Worm (Caenorhabditis elegans) whole organism, dauer: ENCODE measurements around the gene F26F4.9.
"Not testable (repeated sequence)": the region's sequence is repeated elsewhere in the genome, so short reads cannot be mapped to it uniquely, and the experiment has no call there.

Experiments
- unc-62 ChIP-seq: sonication (generic microtip); optimal IDR thresholded peaks from 2 replicates; lab custom pipeline; 2017; ENCODE audit warnings: missing biosample characterization, missing genetic modification reagents, missing genetic modification characterization

The F26F4.9 gene

ce11 chrIII:4924134-4924533 is 11.8 kb upstream of the F26F4.9 start:
- no peak for TF ChIP-seq unc-62 (GFP tag; lab: Kevin White, UChicago)

DNA sequence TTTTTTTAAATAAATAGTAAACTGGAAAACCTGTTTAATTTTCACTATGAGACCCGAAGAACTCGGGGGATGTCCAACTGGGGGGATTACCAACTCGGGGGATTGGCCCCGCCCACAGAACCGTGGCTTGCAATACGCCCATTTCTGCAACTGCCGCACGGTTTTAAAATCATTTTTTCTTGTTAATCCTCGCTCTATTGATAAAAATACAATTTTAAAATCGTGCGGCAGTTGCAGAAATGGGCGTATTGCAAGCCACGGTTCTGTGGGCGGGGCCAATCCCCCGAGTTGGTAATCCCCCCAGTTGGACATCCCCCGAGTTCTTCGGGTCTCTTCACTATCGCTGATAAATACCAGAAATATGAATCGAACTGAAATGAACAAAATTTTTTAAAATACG is 9.7 kb upstream of the F26F4.9 start, which contains the start of gene mmab-1:
Gene mmab-1 (minus strand): TSS at position 95 of the 400 bp plus-strand sequence.
- not testable (repeated sequence) for TF ChIP-seq unc-62 (GFP tag; lab: Kevin White, UChicago)

ce11 chrIII:4920221-4920620 is 7.9 kb upstream of the F26F4.9 start, which contains the start of gene ula-1:
Gene ula-1, minus strand, starts transcription at chrIII:4920321.
- TF ChIP-seq unc-62 (GFP tag; lab: Kevin White, UChicago) = no peak

- no peak for TF ChIP-seq unc-62 (GFP tag; lab: Kevin White, UChicago)
These were observed 6.6 kb upstream of the F26F4.9 start for ce11 chrIII:4918906-4919305.

DNA sequence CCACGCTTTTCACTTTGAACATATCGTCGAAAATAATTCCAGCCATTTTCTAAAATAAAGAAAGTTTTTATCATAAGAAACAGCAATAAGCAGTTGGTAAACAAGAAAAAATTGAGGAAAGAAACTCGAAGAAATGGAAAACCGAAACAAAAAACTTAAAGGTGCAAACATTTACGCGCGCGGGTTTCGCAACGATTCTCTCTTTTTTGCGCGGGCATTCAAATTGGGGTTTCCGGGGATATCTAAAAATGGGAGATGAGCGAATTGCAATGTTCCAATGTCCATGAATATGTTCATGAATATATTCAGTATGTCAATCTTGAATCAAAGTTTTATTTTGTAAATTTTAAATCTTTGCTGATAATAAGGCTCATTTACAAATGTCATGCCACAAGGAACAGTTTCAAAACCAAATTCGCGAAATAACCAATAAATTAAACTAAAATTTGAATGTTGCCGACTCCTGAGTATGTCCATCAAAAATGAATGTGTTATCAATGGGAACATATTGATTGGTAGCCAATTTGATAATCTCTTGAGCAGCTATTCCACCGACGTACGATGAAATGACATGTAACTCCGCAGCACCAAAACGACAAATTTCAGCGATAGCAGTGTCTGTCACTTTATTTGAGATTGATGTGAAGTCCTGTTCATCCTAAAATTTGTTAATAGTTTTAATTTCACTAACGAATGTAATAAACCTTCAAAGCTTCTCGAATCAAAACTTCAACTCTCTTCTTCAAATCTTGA is 5.8 kb upstream of the F26F4.9 start, which contains the start of gene rpb-8:
Gene rpb-8 (minus strand): TSS at position 49 of the 753 bp plus-strand sequence.
- no peak for TF ChIP-seq unc-62 (GFP tag; lab: Kevin White, UChicago)

- no peak for TF ChIP-seq unc-62 (GFP tag; lab: Kevin White, UChicago)
These were observed 4.8 kb upstream of the F26F4.9 start, which contains the start of gene rars-1 for ce11 chrIII:4917077-4917476. Gene rars-1, minus strand, starts transcription at chrIII:4917177.

DNA sequence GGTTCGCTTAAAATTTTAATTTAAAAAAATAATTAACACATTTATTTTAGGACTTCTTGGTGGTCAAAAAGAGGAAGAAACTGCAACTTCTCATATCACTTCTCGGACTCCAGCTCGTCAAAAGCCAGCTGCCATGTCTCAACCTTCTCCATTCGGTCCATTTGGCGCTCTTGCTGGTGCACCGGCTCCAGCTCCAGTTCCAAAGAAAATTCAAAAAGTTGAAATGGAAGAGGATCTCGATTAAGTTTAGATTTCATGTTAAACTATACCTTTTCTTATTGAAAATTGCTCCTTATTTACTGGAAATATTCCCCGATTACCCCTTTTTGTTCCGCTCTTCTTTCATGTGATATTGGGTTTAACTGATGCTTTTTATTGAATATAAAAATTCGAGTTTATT is 1.4 kb upstream of the F26F4.9 start:
- TF ChIP-seq unc-62 (GFP tag; lab: Kevin White, UChicago) = no peak

DNA sequence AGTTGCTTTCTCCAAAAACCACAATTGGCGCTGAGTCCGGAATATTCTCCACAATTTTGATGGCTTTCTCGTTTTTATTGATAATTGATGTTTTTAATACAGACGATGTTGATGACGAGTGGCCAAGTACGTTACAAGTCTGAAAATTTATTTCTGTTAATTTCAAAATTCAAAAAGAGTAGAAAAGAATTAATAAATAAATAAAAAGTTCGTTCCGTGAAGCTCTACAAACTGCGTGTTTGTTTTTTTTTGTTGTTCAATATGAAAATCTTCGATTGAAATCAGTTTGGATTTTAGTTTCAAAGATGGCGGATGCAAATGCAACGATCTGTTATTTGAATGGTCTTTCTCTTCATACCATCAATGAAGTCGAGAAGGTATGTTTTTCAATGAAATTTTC is 1.4 kb downstream of the F26F4.9 start, which contains the start of gene F26F4.2:
Gene F26F4.2 (plus strand): TSS at position 301 of the 400 bp plus-strand sequence.
- no peak for TF ChIP-seq unc-62 (GFP tag; lab: Kevin White, UChicago)

DNA sequence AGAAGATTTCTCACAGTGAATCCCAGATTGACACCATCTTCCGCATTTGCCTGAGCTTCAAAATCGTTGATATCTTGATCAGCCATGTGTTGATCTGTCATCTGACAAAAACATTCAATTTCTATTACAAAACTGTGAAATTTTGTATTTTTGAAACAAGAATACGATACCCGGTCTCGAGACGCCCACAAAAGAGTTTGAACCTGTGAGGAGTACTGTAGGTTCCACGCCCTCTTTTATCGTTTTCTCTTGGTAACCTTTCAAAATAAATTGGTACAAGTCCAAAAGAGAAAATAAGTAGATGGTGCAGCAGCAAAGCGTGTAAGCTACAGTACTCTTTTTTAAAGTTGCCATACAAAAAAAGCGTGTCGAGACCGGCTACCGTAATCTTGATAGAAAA is 2.4 kb downstream of the F26F4.9 start, which contains the start of gene F26F4.12:
Gene F26F4.12 (minus strand): TSS at position 101 of the 400 bp plus-strand sequence.
- no peak for TF ChIP-seq unc-62 (GFP tag; lab: Kevin White, UChicago)

DNA sequence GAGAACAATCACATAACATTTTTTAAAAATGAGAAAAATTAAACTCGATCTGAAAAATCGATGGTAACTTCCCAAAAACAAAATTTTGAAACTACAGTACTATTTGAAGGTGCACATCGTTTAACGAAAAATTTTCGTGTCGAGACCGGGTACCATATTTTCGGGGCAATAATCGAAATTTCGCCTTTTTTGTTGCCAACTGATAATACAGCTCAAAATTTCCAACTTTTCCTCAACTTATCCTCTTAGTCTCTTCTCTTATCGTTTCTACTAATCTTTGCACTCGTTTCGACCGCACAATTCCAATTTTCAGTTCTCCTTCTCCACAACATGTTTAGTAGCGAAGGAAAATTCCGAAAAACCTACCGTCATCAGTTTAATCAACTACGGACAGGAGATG is 5.4 kb downstream of the F26F4.9 start, which contains the start of gene rom-1:
Gene rom-1 (plus strand): TSS at position 301 of the 400 bp plus-strand sequence.
- no peak for TF ChIP-seq unc-62 (GFP tag; lab: Kevin White, UChicago)

DNA sequence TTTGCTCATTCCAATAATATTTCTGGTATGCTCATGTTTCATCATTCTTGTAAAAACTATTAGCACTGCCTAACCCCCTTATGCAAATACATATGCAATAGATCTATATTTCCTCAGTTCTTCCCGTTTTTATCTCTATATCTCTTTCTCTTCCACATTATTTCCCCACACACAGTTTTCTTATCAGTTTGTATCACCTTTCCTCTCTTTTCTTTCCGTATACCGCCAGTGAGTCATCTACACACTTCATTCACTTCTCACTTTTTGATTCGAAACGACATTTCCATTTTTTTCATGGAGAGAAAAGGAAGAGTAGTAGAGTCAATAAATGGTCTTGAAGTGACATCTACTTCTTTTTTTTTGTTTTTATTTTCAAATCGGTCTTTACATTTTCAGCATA is 6.0 kb downstream of the F26F4.9 start:
- TF ChIP-seq unc-62 (GFP tag; lab: Kevin White, UChicago) = no peak

- TF ChIP-seq unc-62 (GFP tag; lab: Kevin White, UChicago) = no peak
These were observed 6.9 kb downstream of the F26F4.9 start, which contains the start of gene F26F4.8 for ce11 chrIII:4905405-4905804. Gene F26F4.8, minus strand, starts transcription at chrIII:4905473.

DNA sequence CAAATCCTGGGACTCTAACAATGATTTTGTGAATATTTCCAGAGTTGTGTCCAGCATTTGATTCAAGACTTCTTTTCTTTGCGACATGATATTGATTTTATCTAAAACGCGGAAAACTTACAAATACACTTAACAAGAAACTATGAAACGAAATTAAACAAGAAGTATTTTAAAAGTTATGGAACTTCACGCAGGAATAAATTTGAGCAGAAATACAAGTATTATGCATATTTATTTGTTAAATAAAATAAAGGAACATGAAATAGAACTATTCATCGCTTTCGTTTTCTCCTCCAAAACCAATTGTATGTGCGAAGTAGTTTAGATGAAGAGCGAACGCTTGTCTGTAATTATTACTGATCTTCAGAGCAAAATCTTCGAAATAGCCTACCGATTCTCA is 8.5 kb downstream of the F26F4.9 start, which contains the start of gene kbp-2:
Gene kbp-2 (minus strand): TSS at position 101 of the 400 bp plus-strand sequence.
- no peak for TF ChIP-seq unc-62 (GFP tag; lab: Kevin White, UChicago)

ce11 chrIII:4900260-4900659 is 12.1 kb downstream of the F26F4.9 start, which contains the start of gene tag-340:
Gene tag-340, plus strand, starts transcription at chrIII:4900508.
- TF ChIP-seq unc-62 (GFP tag; lab: Kevin White, UChicago) = no peak

DNA sequence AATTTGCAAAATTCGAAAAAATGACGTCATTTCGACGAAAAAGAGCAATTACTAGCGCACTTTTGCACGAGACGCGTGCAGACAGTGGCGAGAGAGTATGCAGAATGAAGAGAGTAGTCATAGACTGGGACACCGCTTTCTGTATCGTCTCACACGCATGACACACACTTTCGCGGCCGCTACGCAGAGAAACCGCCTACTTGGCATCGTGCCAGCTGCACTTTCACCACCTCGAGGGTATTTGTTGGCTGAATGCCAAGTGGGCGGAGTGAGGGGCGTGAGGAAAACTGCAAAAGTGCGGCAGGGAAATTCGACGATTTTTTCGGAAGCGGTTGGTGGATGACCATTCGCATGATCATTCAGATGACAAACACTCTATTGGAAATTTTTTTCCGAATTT is 12.6 kb downstream of the F26F4.9 start:
- no peak for TF ChIP-seq unc-62 (GFP tag; lab: Kevin White, UChicago)

ce11 chrIII:4899035-4899578 is 13.2 kb downstream of the F26F4.9 start, which contains the start of gene nhl-2:
Gene nhl-2, minus strand, starts transcription at chrIII:4899085.
- no peak for TF ChIP-seq unc-62 (GFP tag; lab: Kevin White, UChicago)
